Worm (Caenorhabditis elegans) whole organism, late embryonic: ENCODE data around the gene ZC443.7.
A peak's percentile ranks its signal among the peaks of the same experiment; 100 is the strongest.

ENCODE experiments used
- C38D4.7 ChIP-seq: fragments of 200-800 bp; sonication (Bioruptor generic); optimal IDR thresholded peaks from 2 replicates; lab custom pipeline; 2018; ENCODE audit warnings: mild to moderate bottlenecking, missing genetic modification characterization, moderate library complexity, missing compliant biosample characterization
- K09A11.1 ChIP-seq: sonication (generic microtip); optimal IDR thresholded peaks from 2 replicates; lab custom pipeline; 2017; ENCODE audit warnings: antibody characterized with exemption, mild to moderate bottlenecking, missing genetic modification characterization, missing compliant biosample characterization; ENCODE audit not compliant: insufficient read depth
- T23F11.4 ChIP-seq: fragments of 200-800 bp; sonication (Bioruptor generic); optimal IDR thresholded peaks from 2 replicates; lab custom pipeline; 2018; ENCODE audit warnings: mild to moderate bottlenecking, missing genetic modification characterization, missing compliant biosample characterization
- Y22D7AL.16 ChIP-seq: sonication (generic microtip); optimal IDR thresholded peaks from 2 replicates; lab custom pipeline; 2016; ENCODE audit warnings: missing genetic modification characterization, missing compliant biosample characterization
- ama-1 ChIP-seq: fragments of 150-350 bp; optimal IDR thresholded peaks from 2 replicates; lab custom pipeline; 2014
- ceh-14 ChIP-seq: sonication (generic microtip); optimal IDR thresholded peaks from 2 replicates; lab custom pipeline; 2016; ENCODE audit warnings: missing genotype, missing genetic modification characterization, missing compliant biosample characterization
- ceh-18 ChIP-seq: sonication (generic microtip); optimal IDR thresholded peaks from 2 replicates; lab custom pipeline; 2016; ENCODE audit warnings: missing genetic modification characterization, missing compliant biosample characterization
- ceh-19 ChIP-seq: fragments of 200-800 bp; sonication (Bioruptor generic); optimal IDR thresholded peaks from 2 replicates; lab custom pipeline; 2018; ENCODE audit warnings: mild to moderate bottlenecking, missing genetic modification characterization, missing compliant biosample characterization
- ceh-2 ChIP-seq: sonication (generic microtip); optimal IDR thresholded peaks from 2 replicates; lab custom pipeline; 2016; ENCODE audit warnings: missing genotype, missing genetic modification characterization, missing compliant biosample characterization
- ceh-22 ChIP-seq: sonication (generic microtip); optimal IDR thresholded peaks from 2 replicates; lab custom pipeline; 2017; ENCODE audit warnings: missing biosample characterization, missing genetic modification characterization
- ceh-24 ChIP-seq: sonication (generic microtip); optimal IDR thresholded peaks from 2 replicates; lab custom pipeline; 2016; ENCODE audit warnings: mild to moderate bottlenecking, missing genetic modification characterization, missing compliant biosample characterization
- ceh-30 ChIP-seq: fragments of 150-350 bp; optimal IDR thresholded peaks from 2 replicates; lab custom pipeline; 2014; ENCODE audit warnings: missing biosample characterization, missing genetic modification characterization
- ceh-31 ChIP-seq: sonication (generic microtip); optimal IDR thresholded peaks from 2 replicates; lab custom pipeline; 2016; ENCODE audit warnings: missing genetic modification characterization, missing compliant biosample characterization
- ceh-45 ChIP-seq: fragments of 200-800 bp; sonication (Bioruptor generic); IDR thresholded peaks from 2 replicates; pipeline ENCODE4 v1.3.6; 2022; ENCODE audit warnings: missing genetic modification reagents, missing genetic modification characterization, missing compliant biosample characterization
- ceh-48 ChIP-seq: sonication (generic microtip); optimal IDR thresholded peaks from 2 replicates; lab custom pipeline; 2016; ENCODE audit warnings: missing genetic modification characterization, inconsistent platforms, missing compliant biosample characterization
- ceh-6 ChIP-seq: fragments of 200-800 bp; sonication (Bioruptor generic); optimal IDR thresholded peaks from 2 replicates; lab custom pipeline; 2018; ENCODE audit warnings: mild to moderate bottlenecking, missing genetic modification characterization, missing compliant biosample characterization
- ceh-9 ChIP-seq: sonication (generic microtip); optimal IDR thresholded peaks from 2 replicates; lab custom pipeline; 2016; ENCODE audit warnings: mild to moderate bottlenecking, missing genetic modification characterization, inconsistent platforms, missing compliant biosample characterization
- che-1 ChIP-seq: sonication (generic microtip); optimal IDR thresholded peaks from 2 replicates; lab custom pipeline; 2016; ENCODE audit warnings: mild to moderate bottlenecking, missing genetic modification characterization, missing compliant biosample characterization
- dve-1 ChIP-seq: sonication (generic microtip); optimal IDR thresholded peaks from 2 replicates; lab custom pipeline; 2017; ENCODE audit warnings: antibody characterized with exemption, mild to moderate bottlenecking, missing genetic modification characterization, missing compliant biosample characterization
- elt-2 ChIP-seq: sonication (generic microtip); optimal IDR thresholded peaks from 2 replicates; lab custom pipeline; 2016; ENCODE audit warnings: missing genetic modification reagents, missing genetic modification characterization, missing compliant biosample characterization
- ets-4 ChIP-seq: sonication (generic microtip); optimal IDR thresholded peaks from 2 replicates; lab custom pipeline; 2016; ENCODE audit warnings: missing genetic modification characterization, missing compliant biosample characterization
- eyg-1 ChIP-seq: sonication (generic microtip); optimal IDR thresholded peaks from 2 replicates; lab custom pipeline; 2016; ENCODE audit warnings: missing genotype, missing genetic modification characterization, missing compliant biosample characterization
- fkh-10 ChIP-seq: fragments of 150-350 bp; optimal IDR thresholded peaks from 2 replicates; lab custom pipeline; 2014; ENCODE audit warnings: missing biosample characterization, missing genetic modification reagents, missing genetic modification characterization
- fkh-6 ChIP-seq: sonication (generic microtip); optimal IDR thresholded peaks from 2 replicates; lab custom pipeline; 2016; ENCODE audit warnings: missing genetic modification characterization, missing compliant biosample characterization
- gmeb-2 ChIP-seq: sonication (generic microtip); optimal IDR thresholded peaks from 2 replicates; lab custom pipeline; 2016; ENCODE audit warnings: missing genetic modification characterization, inconsistent platforms, missing compliant biosample characterization
- hlh-13 ChIP-seq: fragments of 200-800 bp; sonication (Bioruptor generic); optimal IDR thresholded peaks from 2 replicates; lab custom pipeline; 2018; ENCODE audit warnings: mild to moderate bottlenecking, missing genetic modification characterization, missing compliant biosample characterization
- hlh-15 ChIP-seq: sonication (generic microtip); optimal IDR thresholded peaks from 2 replicates; lab custom pipeline; 2016; ENCODE audit warnings: missing genetic modification characterization, missing compliant biosample characterization
- hlh-30 ChIP-seq: sonication (generic microtip); optimal IDR thresholded peaks from 2 replicates; lab custom pipeline; 2017; ENCODE audit warnings: antibody characterized with exemption, missing genetic modification characterization, missing compliant biosample characterization; ENCODE audit not compliant: insufficient read depth
- hlh-6 ChIP-seq: sonication (generic microtip); optimal IDR thresholded peaks from 2 replicates; lab custom pipeline; 2016; ENCODE audit warnings: missing genotype, missing genetic modification characterization, missing compliant biosample characterization
- hlh-8 ChIP-seq: sonication (generic microtip); optimal IDR thresholded peaks from 2 replicates; lab custom pipeline; 2016; ENCODE audit warnings: missing genotype, missing genetic modification characterization, missing compliant biosample characterization
- lim-6 ChIP-seq: sonication (generic microtip); optimal IDR thresholded peaks from 2 replicates; lab custom pipeline; 2016; ENCODE audit warnings: missing genetic modification characterization, missing compliant biosample characterization
- lin-11 ChIP-seq: fragments of 200-800 bp; sonication (Bioruptor generic); optimal IDR thresholded peaks from 2 replicates; lab custom pipeline; 2018; ENCODE audit warnings: mild to moderate bottlenecking, missing genetic modification characterization, missing compliant biosample characterization
- madf-2 ChIP-seq: sonication (generic microtip); optimal IDR thresholded peaks from 2 replicates; lab custom pipeline; 2017; ENCODE audit warnings: missing genetic modification characterization, missing compliant biosample characterization
- mec-3 ChIP-seq: sonication (generic microtip); optimal IDR thresholded peaks from 2 replicates; lab custom pipeline; 2016; ENCODE audit warnings: borderline replicate concordance, missing genetic modification characterization, missing compliant biosample characterization
- pat-9 ChIP-seq: fragments of 200-800 bp; sonication (Bioruptor generic); optimal IDR thresholded peaks from 2 replicates; lab custom pipeline; 2018; ENCODE audit warnings: mild to moderate bottlenecking, missing genetic modification characterization, moderate library complexity, missing compliant biosample characterization
- pha-2 ChIP-seq: sonication (generic microtip); optimal IDR thresholded peaks from 2 replicates; lab custom pipeline; 2017; ENCODE audit warnings: mild to moderate bottlenecking, missing genetic modification characterization, missing compliant biosample characterization
- pha-4 ChIP-seq: fragments of 150-350 bp; optimal IDR thresholded peaks from 2 replicates; lab custom pipeline; 2018; ENCODE audit warnings: missing biosample characterization, missing genetic modification reagents, missing genetic modification characterization
- pqm-1 ChIP-seq: sonication (generic microtip); optimal IDR thresholded peaks from 2 replicates; lab custom pipeline; 2016; ENCODE audit warnings: missing genetic modification characterization, missing compliant biosample characterization
- rnt-1 ChIP-seq: sonication (generic microtip); optimal IDR thresholded peaks from 2 replicates; lab custom pipeline; 2016; ENCODE audit warnings: missing genetic modification characterization, missing compliant biosample characterization
- sdc-2 ChIP-seq: sonication (generic microtip); optimal IDR thresholded peaks from 2 replicates; lab custom pipeline; 2016; ENCODE audit warnings: missing genotype, missing genetic modification characterization, missing compliant biosample characterization
- sox-4 ChIP-seq: sonication (generic microtip); optimal IDR thresholded peaks from 2 replicates; lab custom pipeline; 2017; ENCODE audit warnings: mild to moderate bottlenecking, missing genetic modification characterization, inconsistent platforms, missing compliant biosample characterization
- tbx-2 ChIP-seq: sonication (generic microtip); optimal IDR thresholded peaks from 2 replicates; lab custom pipeline; 2016; ENCODE audit warnings: missing genetic modification characterization, missing compliant biosample characterization
- tbx-7 ChIP-seq: sonication (generic microtip); optimal IDR thresholded peaks from 2 replicates; lab custom pipeline; 2016; ENCODE audit warnings: missing genotype, missing genetic modification characterization, missing compliant biosample characterization
- unc-42 ChIP-seq: sonication (generic microtip); optimal IDR thresholded peaks from 2 replicates; lab custom pipeline; 2016; ENCODE audit warnings: missing genotype, missing genetic modification characterization, missing compliant biosample characterization
- unc-86 ChIP-seq: sonication (generic microtip); optimal IDR thresholded peaks from 2 replicates; lab custom pipeline; 2016; ENCODE audit warnings: missing genetic modification characterization, missing compliant biosample characterization
- zip-5 ChIP-seq: sonication (generic microtip); optimal IDR thresholded peaks from 2 replicates; lab custom pipeline; 2016; ENCODE audit warnings: missing genetic modification characterization, missing compliant biosample characterization
- ztf-16 ChIP-seq: sonication (generic microtip); optimal IDR thresholded peaks from 2 replicates; lab custom pipeline; 2017; ENCODE audit warnings: missing genetic modification characterization, missing compliant biosample characterization

The ZC443.7 gene

DNA sequence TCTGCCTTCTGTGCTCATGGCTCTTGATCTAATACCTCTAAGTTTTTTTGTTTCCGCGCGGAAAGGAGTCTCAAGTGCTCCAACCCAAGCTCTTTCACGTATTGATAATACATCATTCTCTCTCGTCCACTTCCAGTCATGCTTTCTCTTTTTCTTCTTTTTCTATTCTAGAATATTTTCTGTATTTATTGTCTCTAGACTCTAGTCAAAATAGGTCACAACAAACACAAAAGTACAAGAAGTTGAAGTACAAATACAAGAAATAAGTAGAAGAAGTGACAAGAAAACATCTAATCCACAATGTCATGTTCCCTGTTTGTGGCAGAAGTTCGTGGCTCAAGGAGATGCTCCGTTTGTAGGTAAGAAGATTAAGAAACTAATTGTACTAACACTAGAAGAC is 33.1 kb upstream of the ZC443.7 start, which contains the start of gene ZC455.1:
TSS of gene ZC455.1 (plus strand) at position 301 of the 400 bp plus-strand sequence.
- TF ChIP-seq eyg-1 (no peak), ceh-19 (no peak), pat-9 (tag; lab: Kevin White, UChicago) (no peak), ceh-2 (tag; lab: Kevin White, UChicago) (no peak), tbx-2 (tag; lab: Kevin White, UChicago) (no peak), lin-11 (tag; lab: Kevin White, UChicago) (no peak)

DNA sequence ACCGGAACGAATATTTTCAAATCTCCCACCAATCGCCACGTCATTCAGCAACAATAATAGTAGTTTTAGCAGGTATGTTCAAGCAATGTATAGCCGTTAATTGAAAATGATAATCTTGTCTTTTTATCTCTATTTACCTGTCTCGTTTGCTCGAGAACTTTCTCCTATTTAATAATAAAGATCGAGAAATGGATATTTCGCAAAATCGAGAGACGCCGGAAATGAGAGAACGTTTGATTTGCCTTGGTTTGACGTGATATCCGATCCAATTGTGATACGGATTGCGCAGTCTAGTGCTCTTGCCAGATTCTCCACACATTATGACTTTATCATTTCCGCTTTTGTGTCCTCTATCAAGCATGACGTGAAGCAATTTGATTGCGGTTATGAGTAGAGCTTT is 32.4 kb upstream of the ZC443.7 start:
- TF ChIP-seq ceh-18 (no peak), ama-1 (lab: Kevin White, UChicago) (no peak), hlh-13 (GFP tag; lab: Kevin White, UChicago) (no peak), pha-4 (tag; lab: Kevin White, UChicago) (no peak), lin-11 (tag; lab: Kevin White, UChicago) (no peak), madf-2 (tag; lab: Kevin White, UChicago) (no peak), ceh-6 (GFP tag; lab: Kevin White, UChicago) (no peak), rnt-1 (no peak), ceh-19 (no peak), ceh-2 (tag; lab: Kevin White, UChicago) (no peak), ztf-16 (tag; lab: Kevin White, UChicago) (no peak), pqm-1 (tag; lab: Kevin White, UChicago) (no peak), ceh-48 (tag; lab: Kevin White, UChicago) (no peak), ceh-9 (tag; lab: Kevin White, UChicago) (no peak), fkh-6 (tag; lab: Kevin White, UChicago) (no peak), C38D4.7 (no peak)

DNA sequence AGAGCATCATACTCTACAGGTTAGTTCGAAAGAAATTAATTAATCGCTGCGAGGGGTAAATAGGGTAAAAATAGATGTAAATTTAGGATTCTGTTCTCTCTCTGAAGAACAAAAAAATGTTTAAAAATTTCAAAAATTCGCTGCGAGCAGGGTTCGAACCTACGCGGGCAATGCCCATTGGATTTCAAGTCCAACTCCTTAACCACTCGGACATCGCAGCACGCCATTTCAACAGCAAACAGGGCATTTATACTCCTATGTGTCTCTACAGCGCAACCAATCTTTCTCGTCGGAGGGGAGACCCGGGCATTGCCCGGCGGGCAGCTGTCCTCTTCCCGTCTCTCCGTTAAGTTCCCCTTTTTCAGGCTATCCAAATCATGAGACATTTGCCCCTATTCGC is 26.0 kb upstream of the ZC443.7 start:
- TF ChIP-seq hlh-6 = peak; percentile 96
- no peak for TF ChIP-seq ceh-22 (tag; lab: Kevin White, UChicago)
- peak; percentile 88 for TF ChIP-seq ceh-14 (tag; lab: Kevin White, UChicago)
- peak; percentile 68 for TF ChIP-seq K09A11.1 (tag; lab: Kevin White, UChicago)
- TF ChIP-seq ceh-30 (tag; lab: Kevin White, UChicago) = peak; percentile 38
- peak; percentile 91 for TF ChIP-seq madf-2 (tag; lab: Kevin White, UChicago)
- peak; percentile 30 for TF ChIP-seq hlh-30 (tag; lab: Kevin White, UChicago)
- TF ChIP-seq unc-42 (tag; lab: Kevin White, UChicago) = peak; percentile 68
- TF ChIP-seq ceh-19 = peak; percentile 95
- TF ChIP-seq Y22D7AL.16 = peak; percentile 93
- TF ChIP-seq tbx-7 (tag; lab: Kevin White, UChicago) = no peak
- peak; percentile 73 for TF ChIP-seq ceh-31
- TF ChIP-seq hlh-15 = peak; percentile 86
- peak; percentile 88 for TF ChIP-seq unc-86 (tag; lab: Kevin White, UChicago)
- TF ChIP-seq ceh-45 (GFP tag; lab: Robert Waterston, UW) = peak; percentile 96
- TF ChIP-seq pat-9 (tag; lab: Kevin White, UChicago) = peak; percentile 87
- TF ChIP-seq gmeb-2 (tag; lab: Kevin White, UChicago) = peak; percentile 92
- peak; percentile 94 for TF ChIP-seq sox-4 (tag; lab: Kevin White, UChicago)
- TF ChIP-seq hlh-13 (GFP tag; lab: Kevin White, UChicago) = peak; percentile 80
- peak; percentile 47 for TF ChIP-seq ceh-24
- peak; percentile 82 for TF ChIP-seq zip-5
- peak; percentile 90 for TF ChIP-seq che-1
- peak; percentile 77 for TF ChIP-seq ceh-48 (tag; lab: Kevin White, UChicago)
- TF ChIP-seq T23F11.4 (GFP tag; lab: Kevin White, UChicago) = peak; percentile 90
- no peak for TF ChIP-seq pha-4 (tag; lab: Kevin White, UChicago)
- TF ChIP-seq eyg-1 = peak; percentile 83
- TF ChIP-seq rnt-1 = peak; percentile 69
- TF ChIP-seq hlh-8 (tag; lab: Kevin White, UChicago) = peak; percentile 51
- peak; percentile 48 for TF ChIP-seq ets-4 (tag; lab: Kevin White, UChicago)
- TF ChIP-seq sdc-2 (tag; lab: Kevin White, UChicago) = peak; percentile 73
- peak; percentile 81 for TF ChIP-seq dve-1 (tag; lab: Kevin White, UChicago)
- peak; percentile 92 for TF ChIP-seq pha-2 (tag; lab: Kevin White, UChicago)
- peak; percentile 96 for TF ChIP-seq elt-2
- TF ChIP-seq lim-6 (tag; lab: Kevin White, UChicago) = peak; percentile 75
- no peak for TF ChIP-seq mec-3 (tag; lab: Kevin White, UChicago)
- TF ChIP-seq ztf-16 (tag; lab: Kevin White, UChicago) = peak; percentile 91
- peak; percentile 92 for TF ChIP-seq fkh-6 (tag; lab: Kevin White, UChicago)
- peak; percentile 75 for TF ChIP-seq ceh-18
- TF ChIP-seq fkh-10 (GFP tag; lab: Kevin White, UChicago) = peak; percentile 81
